Worm (Caenorhabditis elegans) whole organism, young adult: ENCODE measurements around the gene B0252.11.

ENCODE experiments used
- snpc-4 ChIP-seq, 5 experiments: fragments of 150-350 bp in 1 of 5; sonication (generic microtip) in 4 of 5; optimal IDR thresholded peaks; 2 replicates each; lab custom pipeline; 2014 to 2018; ENCODE audit warnings: missing genetic modification characterization in 5 of 5, missing biosample characterization in 3 of 5, antibody characterized with exemption in 2 of 5, mild to moderate bottlenecking in 2 of 5, missing compliant biosample characterization in 2 of 5, missing genotype in 2 of 5, moderate library complexity in 2 of 5, missing genetic modification reagents in 1 of 5
- unc-62 ChIP-seq: fragments of 150-350 bp; optimal IDR thresholded peaks from 2 replicates; lab custom pipeline; 2014; ENCODE audit warnings: missing biosample characterization, missing genetic modification reagents, missing genetic modification characterization

DNA sequence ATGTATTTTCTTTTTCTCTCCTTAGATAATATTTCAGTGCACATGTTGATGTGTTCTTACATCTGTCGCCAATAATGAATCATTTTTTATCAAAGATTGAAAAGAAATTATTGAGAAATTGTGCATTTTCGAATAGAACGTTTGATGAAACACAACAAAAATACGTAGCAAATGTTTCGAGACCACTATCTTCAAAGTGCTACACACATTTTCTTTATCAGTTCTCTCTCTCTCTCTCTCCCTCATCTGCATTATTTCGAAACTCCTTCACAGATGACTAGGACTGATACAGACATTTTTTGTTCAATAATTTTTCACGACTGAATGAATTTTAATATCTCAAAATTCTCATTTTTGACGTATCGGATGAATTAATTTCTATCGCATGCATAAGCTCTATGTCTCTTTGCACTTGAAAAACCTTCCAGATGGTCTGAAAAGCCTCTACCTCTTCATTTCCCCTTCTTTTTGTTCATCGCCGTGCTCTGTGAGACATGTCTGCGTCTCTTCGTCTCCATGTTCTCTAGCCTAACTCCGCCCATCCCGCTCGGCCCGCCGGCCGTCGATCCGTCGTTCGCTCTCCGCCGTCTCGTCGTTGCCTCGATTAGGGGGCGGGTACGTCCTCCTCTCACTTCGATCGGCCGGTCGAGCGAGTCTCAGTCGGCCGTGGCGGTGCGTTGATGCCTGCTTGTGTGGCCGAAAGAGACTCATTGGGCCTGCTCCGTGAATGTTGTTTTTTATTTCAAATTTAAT lies 25.9 kb upstream of the B0252.11 start:
- TF ChIP-seq snpc-4 (GFP tag; optimal IDR thresholded peaks at IDR 0.05; lab: Kevin White, UChicago) (no peak), snpc-4 (tag; optimal IDR thresholded peaks at IDR 0.05; lab: Kevin White, UChicago) (no peak), unc-62 (GFP tag; lab: Kevin White, UChicago) (peak; percentile 51)
